Worm (Caenorhabditis elegans) whole organism, young adult: ENCODE data around the gene dec-7.

Experiments used
- B0336.3 ChIP-seq: fragments of 200-800 bp; sonication (Bioruptor generic); IDR thresholded peaks from 2 replicates; pipeline ENCODE4 v1.3.6; 2022; ENCODE audit warnings: missing genetic modification characterization, missing compliant biosample characterization
- F39B2.1 ChIP-seq: fragments of 200-800 bp; sonication (Bioruptor generic); IDR thresholded peaks from 2 replicates; pipeline ENCODE4 v1.3.6; 2022; ENCODE audit warnings: missing genetic modification reagents, missing genetic modification characterization, missing compliant biosample characterization
- F55B11.4 ChIP-seq: sonication (generic microtip); optimal IDR thresholded peaks from 2 replicates; lab custom pipeline; 2016; ENCODE audit warnings: missing compliant biosample characterization, missing genetic modification characterization, borderline replicate concordance; ENCODE audit not compliant: insufficient read depth
- F57C9.4 ChIP-seq: sonication (generic microtip); optimal IDR thresholded peaks from 2 replicates; lab custom pipeline; 2017; ENCODE audit warnings: mild to moderate bottlenecking, missing genetic modification characterization, missing compliant biosample characterization
- Y79H2A.3 ChIP-seq: fragments of 200-800 bp; sonication (Bioruptor generic); conservative IDR thresholded peaks from 2 replicates; pipeline ENCODE4 v1.3.6; 2022; ENCODE audit warnings: missing genetic modification reagents, missing genetic modification characterization, missing compliant biosample characterization
- ccch-3 ChIP-seq: fragments of 200-800 bp; sonication (Bioruptor generic); optimal IDR thresholded peaks from 2 replicates; lab custom pipeline; 2018; ENCODE audit warnings: mild to moderate bottlenecking, missing genetic modification characterization, missing compliant biosample characterization
- ceh-40 ChIP-seq: fragments of 200-800 bp; sonication (Bioruptor generic); IDR thresholded peaks from 2 replicates; pipeline ENCODE4 v1.3.6; 2022; ENCODE audit warnings: missing genetic modification characterization, missing compliant biosample characterization
- ceh-79 ChIP-seq: sonication (generic microtip); optimal IDR thresholded peaks from 2 replicates; lab custom pipeline; 2017; ENCODE audit warnings: mild to moderate bottlenecking, missing genetic modification characterization, missing compliant biosample characterization
- dox-1 ChIP-seq: fragments of 200-800 bp; sonication (Bioruptor generic); IDR thresholded peaks from 2 replicates; pipeline ENCODE4 v1.3.6; 2022; ENCODE audit warnings: missing genetic modification reagents, missing genetic modification characterization, missing compliant biosample characterization
- dpl-1 ChIP-seq: fragments of 150-350 bp; optimal IDR thresholded peaks from 2 replicates; lab custom pipeline; 2014; ENCODE audit warnings: missing biosample characterization, missing genetic modification reagents, missing genetic modification characterization
- efl-1 ChIP-seq: fragments of 150-350 bp; optimal IDR thresholded peaks from 2 replicates; lab custom pipeline; 2014; ENCODE audit warnings: missing biosample characterization, missing genetic modification reagents, missing genetic modification characterization
- ets-4 ChIP-seq: fragments of 200-800 bp; sonication (Bioruptor generic); optimal IDR thresholded peaks from 2 replicates; lab custom pipeline; 2018; ENCODE audit warnings: mild to moderate bottlenecking, missing genetic modification characterization, missing compliant biosample characterization
- gei-17 ChIP-seq: fragments of 200-800 bp; sonication (Bioruptor generic); optimal IDR thresholded peaks from 2 replicates; lab custom pipeline; 2018; ENCODE audit warnings: mild to moderate bottlenecking, missing genetic modification characterization, missing compliant biosample characterization
- hlh-12 ChIP-seq: sonication (generic microtip); optimal IDR thresholded peaks from 2 replicates; lab custom pipeline; 2016; ENCODE audit warnings: missing genetic modification characterization, missing compliant biosample characterization
- lag-1 ChIP-seq: fragments of 200-800 bp; sonication (Bioruptor generic); IDR thresholded peaks from 2 replicates; pipeline ENCODE4 v1.3.6; 2022; ENCODE audit warnings: missing genetic modification reagents, missing genetic modification characterization, missing compliant biosample characterization
- lin-26 ChIP-seq: fragments of 200-800 bp; sonication (Bioruptor generic); IDR thresholded peaks from 2 replicates; pipeline ENCODE4 v1.3.6; 2022; ENCODE audit warnings: missing genetic modification reagents, missing genetic modification characterization, missing compliant biosample characterization
- nhr-90 ChIP-seq: sonication (generic microtip); optimal IDR thresholded peaks from 2 replicates; lab custom pipeline; 2016; ENCODE audit warnings: missing genotype, mild to moderate bottlenecking, missing genetic modification characterization, missing compliant biosample characterization
- rcor-1 ChIP-seq: fragments of 200-800 bp; sonication (Bioruptor generic); IDR thresholded peaks from 2 replicates; pipeline ENCODE4 v1.3.6; 2022; ENCODE audit warnings: missing genetic modification reagents, missing genetic modification characterization, missing compliant biosample characterization
- rec-8 ChIP-seq, 2 experiments: sonication (generic microtip); optimal IDR thresholded peaks; 2 replicates each; lab custom pipeline; 2016; ENCODE audit warnings: mild to moderate bottlenecking in 2 of 2, missing genetic modification characterization in 2 of 2, missing genetic modification reagents in 2 of 2, missing genotype in 2 of 2, missing biosample characterization in 1 of 2, missing compliant biosample characterization in 1 of 2, moderate library complexity in 1 of 2
- snpc-1.1 ChIP-seq: sonication (generic microtip); optimal IDR thresholded peaks from 2 replicates; lab custom pipeline; 2017; ENCODE audit warnings: missing genetic modification characterization, mild to moderate bottlenecking, missing compliant biosample characterization, antibody characterized with exemption, moderate library complexity, missing genotype, missing genetic modification reagents; ENCODE audit not compliant: insufficient read depth
- sptf-2 ChIP-seq: fragments of 200-800 bp; sonication (Bioruptor generic); optimal IDR thresholded peaks from 2 replicates; lab custom pipeline; 2018; ENCODE audit warnings: mild to moderate bottlenecking, missing genetic modification characterization, missing compliant biosample characterization
- tbx-9 ChIP-seq: sonication (generic microtip); optimal IDR thresholded peaks from 2 replicates; lab custom pipeline; 2016; ENCODE audit warnings: borderline replicate concordance, missing genetic modification characterization, inconsistent platforms, missing compliant biosample characterization
- ztf-18 ChIP-seq: sonication (generic microtip); optimal IDR thresholded peaks from 2 replicates; lab custom pipeline; 2016; ENCODE audit warnings: missing genotype, mild to moderate bottlenecking, missing genetic modification characterization, missing compliant biosample characterization
- ztf-22 ChIP-seq: fragments of 200-800 bp; sonication (Bioruptor generic); optimal IDR thresholded peaks from 2 replicates; lab custom pipeline; 2018; ENCODE audit warnings: mild to moderate bottlenecking, missing genetic modification characterization, moderate library complexity, missing compliant biosample characterization
- ztf-26 ChIP-seq: sonication (generic microtip); optimal IDR thresholded peaks from 2 replicates; lab custom pipeline; 2017; ENCODE audit warnings: missing genetic modification characterization, missing compliant biosample characterization

dec-7 gene

DNA sequence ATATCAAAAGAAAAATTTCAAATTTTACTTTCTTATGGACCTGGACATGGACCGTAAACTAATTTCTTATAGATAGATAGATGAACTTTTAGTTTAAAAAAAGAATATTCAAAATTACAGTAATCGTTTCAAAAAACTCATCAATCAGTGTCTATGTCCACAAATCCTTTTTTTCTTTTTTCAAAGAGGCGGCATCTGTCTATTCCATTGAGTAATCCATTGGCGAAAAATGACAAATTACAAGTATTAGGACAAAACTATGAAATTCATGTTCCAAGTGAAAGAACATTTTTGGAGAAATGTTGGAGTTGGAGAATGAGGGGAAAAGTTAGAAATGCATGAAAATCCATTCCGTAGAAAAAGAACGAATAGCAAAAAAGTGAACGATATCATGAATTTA, 53.3 kb downstream of the dec-7 start:
- no peak for TF ChIP-seq rec-8 (tag; optimal IDR thresholded peaks at IDR 0.05; lab: Kevin White, UChicago)
- TF ChIP-seq nhr-90 (tag; lab: Kevin White, UChicago), result no peak
- TF ChIP-seq lag-1 (GFP tag; lab: Robert Waterston, UW), result no peak
- no peak for TF ChIP-seq rcor-1 (GFP tag; lab: Robert Waterston, UW)
- TF ChIP-seq tbx-9 (tag; lab: Kevin White, UChicago), result no peak
- no peak for TF ChIP-seq ceh-79 (tag; lab: Kevin White, UChicago)
- TF ChIP-seq F39B2.1 (GFP tag; lab: Robert Waterston, UW), result no peak
- no peak for TF ChIP-seq ztf-26 (tag; lab: Kevin White, UChicago)
- no peak for TF ChIP-seq ets-4 (GFP tag; lab: Kevin White, UChicago)
- no peak for TF ChIP-seq F57C9.4 (tag; lab: Kevin White, UChicago)
- no peak for TF ChIP-seq sptf-2
- no peak for TF ChIP-seq Y79H2A.3 (GFP tag; lab: Robert Waterston, UW)
- no peak for TF ChIP-seq snpc-1.1
- TF ChIP-seq hlh-12 (tag; lab: Kevin White, UChicago), result no peak

DNA sequence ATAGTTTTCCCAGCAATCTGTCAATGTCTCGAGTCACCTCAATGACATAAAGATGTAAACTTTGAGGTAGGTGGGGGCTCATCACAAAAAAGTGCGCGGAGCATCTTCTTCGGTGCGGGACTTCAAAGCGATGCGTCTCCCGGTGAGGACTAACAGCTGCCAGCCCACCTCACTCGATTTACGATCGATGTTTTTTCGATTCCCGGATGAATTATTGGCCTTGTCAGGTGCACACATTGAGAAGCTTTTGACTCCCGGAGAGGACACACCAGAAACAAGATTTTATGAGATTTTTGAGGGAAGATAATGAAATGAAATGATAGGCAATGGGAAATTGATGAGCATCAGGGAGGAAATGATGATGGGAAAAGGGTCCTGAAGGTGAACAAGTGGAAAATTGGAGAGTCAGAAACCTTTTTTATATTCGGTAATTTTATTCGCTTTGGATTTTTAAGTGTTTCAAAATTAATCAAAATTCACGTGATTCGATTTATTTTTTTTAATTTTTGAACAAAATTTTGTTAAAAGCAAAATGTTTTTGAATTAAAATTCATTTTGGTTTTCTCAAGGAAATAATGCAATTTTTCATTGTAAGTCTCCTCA, 54.7 kb downstream of the dec-7 start, which contains the start of gene C05B5.12:
Gene C05B5.12, plus strand, starts transcription at position 553 of the 603 bp plus-strand sequence.
- TF ChIP-seq B0336.3 (GFP tag; lab: Robert Waterston, UW) (no peak), ztf-22 (GFP tag; lab: Kevin White, UChicago) (no peak), F39B2.1 (GFP tag; lab: Robert Waterston, UW) (no peak), gei-17 (no peak), ccch-3 (GFP tag; lab: Kevin White, UChicago) (no peak), F55B11.4 (tag; lab: Kevin White, UChicago) (no peak), ceh-40 (GFP tag; lab: Robert Waterston, UW) (no peak)
- TF ChIP-seq, all 124 proteins: peak for 0

DNA sequence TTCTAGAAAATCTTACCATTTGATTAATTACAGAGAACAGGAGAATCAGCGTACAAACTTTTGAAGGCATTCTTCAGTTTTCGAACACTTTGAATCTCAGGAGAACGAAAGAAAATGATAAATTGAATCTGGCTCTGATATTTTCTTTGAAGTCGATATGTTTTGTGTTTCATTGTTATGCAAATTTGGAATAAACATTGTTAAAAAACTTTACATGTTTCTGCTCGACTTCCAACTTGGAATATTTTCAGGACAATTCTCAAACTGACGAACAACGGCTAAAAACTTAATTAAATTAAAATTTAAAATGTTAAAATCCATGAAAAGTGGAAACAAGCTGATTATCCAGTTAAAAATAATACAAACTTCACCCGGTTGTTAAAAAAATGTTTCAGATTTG, 56.2 kb downstream of the dec-7 start, which contains the start of gene C05B5.1:
Gene C05B5.1, minus strand, starts transcription at position 101 of the 400 bp plus-strand sequence.
- TF ChIP-seq efl-1 (GFP tag; lab: Kevin White, UChicago) (no peak), dox-1 (no peak), dpl-1 (no peak), lin-26 (GFP tag; lab: Robert Waterston, UW) (no peak), ztf-18 (tag; lab: Kevin White, UChicago) (no peak)
- TF ChIP-seq, all 124 proteins: peak for 0
